Fruit fly (Drosophila melanogaster): Measurements from ENCODE around the gene CG17261.

CG17261 gene

dm6 chr2L:3055710-3056447, 13.5 kb downstream of the CG17261 start (continued):
- no peak for TF ChIP-seq ash1 (GFP tag; optimal IDR thresholded peaks at IDR 0.05)
- TF ChIP-seq crp (GFP tag; optimal IDR thresholded peaks at IDR 0.05): peak in 1 of 2 experiments; percentile 60
- no peak for TF ChIP-seq CG5245 (GFP tag; optimal IDR thresholded peaks at IDR 0.05)
- TF ChIP-seq Dip2 (GFP tag; IDR thresholded peaks at IDR 0.05): no peak
- TF ChIP-seq tgo (GFP tag; IDR thresholded peaks at IDR 0.05): no peak
- no peak for TF ChIP-seq sc (optimal IDR thresholded peaks at IDR 0.05)
- peak; percentile 22 for TF ChIP-seq sc (GFP tag; optimal IDR thresholded peaks at IDR 0.05)
- peak; percentile 10 for TF ChIP-seq dmrt11E (tag; optimal IDR thresholded peaks at IDR 0.05)
- TF ChIP-seq pnt (GFP tag; optimal IDR thresholded peaks at IDR 0.05): peak; percentile 31
- TF ChIP-seq pzg (GFP tag; optimal IDR thresholded peaks at IDR 0.05): peak; percentile 21
- TF ChIP-seq mirr (GFP tag; optimal IDR thresholded peaks at IDR 0.05): no peak
- no peak for TF ChIP-seq CG31365 (tag; optimal IDR thresholded peaks at IDR 0.05)
- no peak for TF ChIP-seq CG1024 (GFP tag; IDR thresholded peaks at IDR 0.05)
- TF ChIP-seq dmrt99B (tag; optimal IDR thresholded peaks at IDR 0.05): peak; percentile 59
- peak; percentile 31 for TF ChIP-seq org-1 (GFP tag; optimal IDR thresholded peaks at IDR 0.05)
- TF ChIP-seq HmgZ (tag; optimal IDR thresholded peaks at IDR 0.05): no peak
- TF ChIP-seq fd96Cb (tag; optimal IDR thresholded peaks at IDR 0.05): no peak
- TF ChIP-seq CG34224 (GFP tag; IDR thresholded peaks at IDR 0.05; ENCODE audit: partially characterized antibody): peak; percentile 24; the same call in 1 of the 3 replicates
- no peak for TF ChIP-seq Jarid2 (GFP tag; optimal IDR thresholded peaks at IDR 0.05)
- TF ChIP-seq BtbVII (GFP tag; optimal IDR thresholded peaks at IDR 0.05): peak; percentile 14
- peak; percentile 45 for TF ChIP-seq phol (tag; optimal IDR thresholded peaks at IDR 0.05)
- TF ChIP-seq tna (GFP tag; IDR thresholded peaks at IDR 0.05; ENCODE audit: partially characterized antibody): no peak
- TF ChIP-seq sens (GFP tag): peak; percentile 69
- TF ChIP-seq CG16813 (GFP tag; IDR thresholded peaks at IDR 0.05; ENCODE audit: partially characterized antibody): no peak
- TF ChIP-seq CG18476 (GFP tag; optimal IDR thresholded peaks at IDR 0.05): peak; percentile 57
- TF ChIP-seq H2.0 (GFP tag; IDR thresholded peaks at IDR 0.05): no peak
- TF ChIP-seq CG3163 (GFP tag; optimal IDR thresholded peaks at IDR 0.05): no peak
- TF ChIP-seq CG8290 (GFP tag; optimal IDR thresholded peaks at IDR 0.05): no peak
- TF ChIP-seq CG8290 (tag; optimal IDR thresholded peaks at IDR 0.05): no peak
- TF ChIP-seq Oli (tag; optimal IDR thresholded peaks at IDR 0.05): peak; percentile 45
- peak; percentile 91 for TF ChIP-seq CG7987 (GFP tag; optimal IDR thresholded peaks at IDR 0.05)
- no peak for TF ChIP-seq lola (GFP tag; optimal IDR thresholded peaks at IDR 0.05)
- peak; percentile 24 for TF ChIP-seq CHES-1-like (GFP tag; optimal IDR thresholded peaks at IDR 0.05)
- peak; percentile 3 for TF ChIP-seq HHEX (GFP tag; optimal IDR thresholded peaks at IDR 0.05)
- TF ChIP-seq en (GFP tag; optimal IDR thresholded peaks at IDR 0.05): no peak
- no peak for TF ChIP-seq twi (tag; optimal IDR thresholded peaks at IDR 0.05)
- no peak for TF ChIP-seq stwl (tag; optimal IDR thresholded peaks at IDR 0.05)
- peak; percentile 30 for TF ChIP-seq CG12942 (GFP tag; optimal IDR thresholded peaks at IDR 0.05)
- no peak for TF ChIP-seq Doc2 (GFP tag; IDR thresholded peaks at IDR 0.05)
- TF ChIP-seq CoRest (tag; optimal IDR thresholded peaks at IDR 0.05): peak; percentile 72
- TF ChIP-seq CG3407 (GFP tag; optimal IDR thresholded peaks at IDR 0.05): no peak
- TF ChIP-seq Poxn (GFP tag; IDR thresholded peaks at IDR 0.05): no peak
- no peak for TF ChIP-seq cato (GFP tag; optimal IDR thresholded peaks at IDR 0.05; ENCODE audit: borderline replicate concordance)
- TF ChIP-seq unc-4 (GFP tag; IDR thresholded peaks at IDR 0.05; ENCODE audit: partially characterized antibody): peak; percentile 51
- 0 out of 3 replicates have a peak, but pooled peaks have one; percentile 19 for TF ChIP-seq CG7963 (GFP tag; IDR thresholded peaks at IDR 0.05; ENCODE audit: partially characterized antibody)
- TF ChIP-seq Fer2 (tag; optimal IDR thresholded peaks at IDR 0.05): no peak
- TF ChIP-seq CG34422 (GFP tag; IDR thresholded peaks at IDR 0.05): no peak
- TF ChIP-seq CG1529 (GFP tag; optimal IDR thresholded peaks at IDR 0.05): no peak
- no peak for TF ChIP-seq CG10366 (GFP tag; IDR thresholded peaks at IDR 0.05)
